Worm (Caenorhabditis elegans) whole organism, L3 larva: Measurements from ENCODE around the gene nhr-229.
A peak's percentile ranks its signal among the peaks of the same experiment; 100 is the strongest.

Experiments
- aly-2 ChIP-seq: fragments of 150-350 bp; optimal IDR thresholded peaks from 2 replicates; lab custom pipeline; 2014; ENCODE audit warnings: missing biosample characterization, missing genetic modification characterization
- ceh-16 ChIP-seq: sonication (generic microtip); optimal IDR thresholded peaks from 2 replicates; lab custom pipeline; 2017; ENCODE audit warnings: missing biosample characterization, missing genetic modification characterization
- ceh-28 ChIP-seq: fragments of 150-350 bp; optimal IDR thresholded peaks from 2 replicates; lab custom pipeline; 2014; ENCODE audit warnings: missing biosample characterization, missing genetic modification reagents, missing genetic modification characterization
- ceh-9 ChIP-seq: sonication (generic microtip); optimal IDR thresholded peaks from 2 replicates; lab custom pipeline; 2018; ENCODE audit warnings: missing biosample characterization, missing genetic modification characterization
- daf-12 ChIP-seq: fragments of 150-350 bp; optimal IDR thresholded peaks from 2 replicates; lab custom pipeline; 2014; ENCODE audit warnings: missing biosample characterization, missing genetic modification reagents, missing genetic modification characterization
- egl-5 ChIP-seq: fragments of 150-350 bp; optimal IDR thresholded peaks from 2 replicates; lab custom pipeline; 2017; ENCODE audit warnings: missing biosample characterization, missing genetic modification reagents, missing genetic modification characterization, inconsistent platforms
- elt-1 ChIP-seq: fragments of 150-350 bp; optimal IDR thresholded peaks from 2 replicates; lab custom pipeline; 2014; ENCODE audit warnings: missing biosample characterization, missing genetic modification characterization
- eor-1 ChIP-seq, 2 experiments: fragments of 150-350 bp; optimal IDR thresholded peaks; 2 replicates each; lab custom pipeline; 2014 to 2018; ENCODE audit warnings: missing biosample characterization in 2 of 2, missing genetic modification characterization in 2 of 2
- fkh-2 ChIP-seq: fragments of 150-350 bp; optimal IDR thresholded peaks from 2 replicates; lab custom pipeline; 2014; ENCODE audit warnings: missing biosample characterization, missing genetic modification reagents, missing genetic modification characterization
- hmg-11 ChIP-seq: sonication (generic microtip); optimal IDR thresholded peaks from 2 replicates; lab custom pipeline; 2016; ENCODE audit warnings: missing genetic modification characterization, missing compliant biosample characterization
- lin-15B ChIP-seq: fragments of 150-350 bp; optimal IDR thresholded peaks from 2 replicates; lab custom pipeline; 2014; ENCODE audit warnings: missing biosample characterization, missing genetic modification characterization
- lin-39 ChIP-seq: fragments of 150-350 bp; optimal IDR thresholded peaks from 2 replicates; lab custom pipeline; 2018; ENCODE audit warnings: missing biosample characterization, missing genetic modification reagents, missing genetic modification characterization
- lsy-12 ChIP-seq: sonication (generic microtip); optimal IDR thresholded peaks from 2 replicates; lab custom pipeline; 2016; ENCODE audit warnings: mild to moderate bottlenecking, missing genetic modification characterization, missing compliant biosample characterization
- nfya-1 ChIP-seq: sonication (generic microtip); optimal IDR thresholded peaks from 2 replicates; lab custom pipeline; 2017; ENCODE audit warnings: missing genetic modification characterization, mild to moderate bottlenecking, missing compliant biosample characterization, antibody characterized with exemption, moderate library complexity; ENCODE audit not compliant: insufficient read depth
- nhr-11 ChIP-seq: fragments of 150-350 bp; optimal IDR thresholded peaks from 2 replicates; lab custom pipeline; 2014; ENCODE audit warnings: missing biosample characterization, missing genetic modification characterization
- nhr-12 ChIP-seq: fragments of 150-350 bp; optimal IDR thresholded peaks from 2 replicates; lab custom pipeline; 2014; ENCODE audit warnings: missing biosample characterization, missing genetic modification characterization
- nhr-23 ChIP-seq: fragments of 150-350 bp; optimal IDR thresholded peaks from 2 replicates; lab custom pipeline; 2014; ENCODE audit warnings: missing biosample characterization, missing genetic modification reagents, missing genetic modification characterization
- nhr-25 ChIP-seq: sonication (generic microtip); optimal IDR thresholded peaks from 2 replicates; lab custom pipeline; 2017; ENCODE audit warnings: missing biosample characterization, missing genetic modification characterization
- nhr-43 ChIP-seq: sonication (generic microtip); optimal IDR thresholded peaks from 2 replicates; lab custom pipeline; 2016; ENCODE audit warnings: mild to moderate bottlenecking, missing genetic modification characterization, missing compliant biosample characterization; ENCODE audit not compliant: poor library complexity, severe bottlenecking
- pha-4 ChIP-seq: fragments of 150-350 bp; optimal IDR thresholded peaks from 2 replicates; lab custom pipeline; 2014; ENCODE audit warnings: missing biosample characterization, missing genetic modification reagents, missing genetic modification characterization
- pqm-1 ChIP-seq: fragments of 150-350 bp; optimal IDR thresholded peaks from 2 replicates; lab custom pipeline; 2017; ENCODE audit warnings: missing biosample characterization, missing genetic modification characterization, inconsistent platforms
- snpc-4 ChIP-seq: fragments of 150-350 bp; optimal IDR thresholded peaks from 2 replicates; lab custom pipeline; 2014; ENCODE audit warnings: missing biosample characterization, missing genetic modification characterization
- zag-1 ChIP-seq: fragments of 150-350 bp; optimal IDR thresholded peaks from 2 replicates; lab custom pipeline; 2014; ENCODE audit warnings: missing biosample characterization, missing genetic modification characterization
- ztf-4 ChIP-seq: fragments of 150-350 bp; optimal IDR thresholded peaks from 2 replicates; lab custom pipeline; 2014; ENCODE audit warnings: missing biosample characterization, missing genetic modification characterization

The nhr-229 gene

ce11 chrIV:16995425-16995824 lies 35.0 kb downstream of the nhr-229 start, which contains the start of gene rom-4:
Gene rom-4 (plus strand): TSS chrIV:16995822.
- TF ChIP-seq pha-4 (tag; lab: Kevin White, UChicago) (peak; percentile 92), ceh-16 (no peak), nhr-43 (tag; lab: Kevin White, UChicago) (no peak), lsy-12 (tag; lab: Kevin White, UChicago) (no peak), nhr-23 (tag; lab: Kevin White, UChicago) (peak; percentile 42), elt-1 (tag; lab: Kevin White, UChicago) (no peak), ceh-28 (tag; lab: Kevin White, UChicago) (peak; percentile 36), nhr-25 (peak; percentile 45), fkh-2 (tag; lab: Kevin White, UChicago) (no peak), hmg-11 (tag; lab: Kevin White, UChicago) (peak; percentile 54), ceh-9 (tag; lab: Kevin White, UChicago) (no peak), pqm-1 (tag; lab: Kevin White, UChicago) (no peak), egl-5 (tag; lab: Kevin White, UChicago) (peak; percentile 34), lin-15B (peak; percentile 59), aly-2 (tag; lab: Kevin White, UChicago) (no peak), nfya-1 (tag; lab: Kevin White, UChicago) (peak; percentile 72), eor-1 (tag; optimal IDR thresholded peaks at IDR 0.05; lab: Kevin White, UChicago) (no peak), lin-39 (tag; lab: Kevin White, UChicago) (peak; percentile 17), snpc-4 (tag; lab: Kevin White, UChicago) (peak; percentile 91)

ce11 chrIV:16988397-16988796 lies 42.0 kb downstream of the nhr-229 start, which contains the start of gene nccd-1:
Gene nccd-1 (plus strand): TSS chrIV:16988697.
- no peak for TF ChIP-seq daf-12 (tag; lab: Kevin White, UChicago)
- no peak for TF ChIP-seq lin-39 (tag; lab: Kevin White, UChicago)
- no peak for TF ChIP-seq nhr-12 (tag; lab: Kevin White, UChicago)
- TF ChIP-seq zag-1 = no peak
- TF ChIP-seq lsy-12 (tag; lab: Kevin White, UChicago) = no peak
- TF ChIP-seq ztf-4 (tag; lab: Kevin White, UChicago) = no peak
- TF ChIP-seq nhr-23 (tag; lab: Kevin White, UChicago) = no peak
- no peak for TF ChIP-seq nhr-11
- TF ChIP-seq, all 47 proteins: peak for 0
